Fruit fly (Drosophila melanogaster) whole organism, embryonic: ENCODE results near the gene wtrw.

ENCODE experiments used
- CG13296 ChIP-seq: fragments of 200-800 bp; sonication (Bioruptor generic); optimal IDR thresholded peaks from 3 replicates; lab custom pipeline; 2018; ENCODE audit warnings: missing biosample characterization, mild to moderate bottlenecking, missing genetic modification characterization
- CG13424 ChIP-seq: fragments of 200-800 bp; sonication (Bioruptor generic); optimal IDR thresholded peaks from 2 replicates; lab custom pipeline; 2019; ENCODE audit warnings: missing biosample characterization, mild to moderate bottlenecking, missing genetic modification characterization, moderate library complexity
- CG14441 ChIP-seq: fragments of 200-800 bp; sonication (Bioruptor generic); IDR thresholded peaks from 2 replicates; pipeline ENCODE4 v1.3.6; 2022; ENCODE audit warnings: missing biosample characterization, missing genetic modification characterization
- CG14667 ChIP-seq: fragments of 200-800 bp; sonication (Bioruptor generic); IDR thresholded peaks from 2 replicates; pipeline ENCODE4 v1.3.6; 2022; ENCODE audit warnings: missing biosample characterization, missing genetic modification characterization
- CG14965 ChIP-seq: fragments of 200-800 bp; sonication (Bioruptor generic); optimal IDR thresholded peaks from 2 replicates; lab custom pipeline; 2016; ENCODE audit warnings: missing biosample characterization, missing genetic modification characterization, borderline replicate concordance
- CG16863 ChIP-seq: fragments of 200-800 bp; sonication (Bioruptor generic); optimal IDR thresholded peaks from 3 replicates; lab custom pipeline; 2016; ENCODE audit warnings: missing biosample characterization, missing genetic modification characterization
- CG17829 ChIP-seq: fragments of 200-800 bp; optimal IDR thresholded peaks from 2 replicates; lab custom pipeline; 2019; ENCODE audit warnings: missing biosample characterization, mild to moderate bottlenecking, missing genetic modification characterization, moderate library complexity
- CG18262 ChIP-seq: fragments of 200-800 bp; optimal IDR thresholded peaks from 3 replicates; lab custom pipeline; 2019; ENCODE audit warnings: missing biosample characterization, mild to moderate bottlenecking, missing genetic modification characterization, moderate library complexity
- CG1832 ChIP-seq: fragments of 200-800 bp; sonication (Bioruptor generic); optimal IDR thresholded peaks from 2 replicates; lab custom pipeline; 2017; ENCODE audit warnings: missing biosample characterization, mild to moderate bottlenecking, missing genetic modification characterization, inconsistent platforms
- CG18599 ChIP-seq: fragments of 200-800 bp; sonication (Bioruptor generic); optimal IDR thresholded peaks from 3 replicates; lab custom pipeline; 2017; ENCODE audit warnings: missing biosample characterization, missing genetic modification characterization, mild to moderate bottlenecking, moderate library complexity, missing genetic modification reagents
- CG18619 ChIP-seq: fragments of 200-800 bp; sonication (Bioruptor generic); optimal IDR thresholded peaks from 3 replicates; lab custom pipeline; 2017; ENCODE audit warnings: missing biosample characterization, mild to moderate bottlenecking, missing genetic modification characterization
- CG18764 ChIP-seq: fragments of 200-800 bp; sonication (Bioruptor generic); optimal IDR thresholded peaks from 3 replicates; lab custom pipeline; 2016; ENCODE audit warnings: missing biosample characterization, missing genetic modification characterization
- CG3281 ChIP-seq: fragments of 200-800 bp; sonication (Bioruptor generic); optimal IDR thresholded peaks from 3 replicates; lab custom pipeline; 2017; ENCODE audit warnings: missing biosample characterization, mild to moderate bottlenecking, missing genetic modification characterization
- CG6765 ChIP-seq: fragments of 200-800 bp; sonication (Bioruptor generic); optimal IDR thresholded peaks from 3 replicates; lab custom pipeline; 2017; ENCODE audit warnings: missing biosample characterization, mild to moderate bottlenecking, missing genetic modification characterization
- CG7271 ChIP-seq: fragments of 200-800 bp; sonication (Bioruptor generic); optimal IDR thresholded peaks from 2 replicates; lab custom pipeline; 2018; ENCODE audit warnings: missing biosample characterization, mild to moderate bottlenecking, missing genetic modification characterization, moderate library complexity
- CG8281 ChIP-seq: fragments of 200-800 bp; sonication (Bioruptor generic); optimal IDR thresholded peaks from 2 replicates; lab custom pipeline; 2018; ENCODE audit warnings: missing biosample characterization, mild to moderate bottlenecking, missing genetic modification characterization, moderate library complexity
- CG9609 ChIP-seq: fragments of 200-800 bp; sonication (Bioruptor generic); optimal IDR thresholded peaks from 3 replicates; lab custom pipeline; 2016; ENCODE audit warnings: missing biosample characterization, missing genetic modification characterization
- CG9797 ChIP-seq: fragments of 200-800 bp; sonication (Bioruptor generic); optimal IDR thresholded peaks from 3 replicates; lab custom pipeline; 2018; ENCODE audit warnings: missing biosample characterization, mild to moderate bottlenecking, missing genetic modification characterization
- CG9932 ChIP-seq: fragments of 200-800 bp; sonication (Bioruptor generic); IDR thresholded peaks from 2 replicates; pipeline ENCODE4 v1.3.6; 2022; ENCODE audit warnings: missing biosample characterization, missing genetic modification characterization
- Dbx ChIP-seq: fragments of 200-800 bp; sonication (Bioruptor generic); IDR thresholded peaks from 3 replicates; pipeline ENCODE4 v1.3.6; 2022; ENCODE audit warnings: missing biosample characterization, missing genetic modification characterization
- Dip3 ChIP-seq: fragments of 200-800 bp; sonication (Bioruptor generic); optimal IDR thresholded peaks from 3 replicates; lab custom pipeline; 2016; ENCODE audit warnings: missing biosample characterization, missing genetic modification characterization
- Doc3 ChIP-seq: fragments of 200-800 bp; sonication (Bioruptor generic); IDR thresholded peaks from 3 replicates; pipeline ENCODE4 v1.3.6; 2022; ENCODE audit warnings: missing biosample characterization, missing genetic modification characterization; ENCODE audit not compliant: partially characterized antibody
- Fer1 ChIP-seq: fragments of 200-800 bp; sonication (Bioruptor generic); optimal IDR thresholded peaks from 2 replicates; lab custom pipeline; 2017; ENCODE audit warnings: missing biosample characterization, mild to moderate bottlenecking, missing genetic modification characterization
- Fer3 ChIP-seq: fragments of 200-800 bp; sonication (Bioruptor generic); optimal IDR thresholded peaks from 2 replicates; lab custom pipeline; 2018; ENCODE audit warnings: missing biosample characterization, mild to moderate bottlenecking, missing genetic modification characterization, moderate library complexity
- HLH54F ChIP-seq: fragments of 200-800 bp; sonication (Bioruptor generic); optimal IDR thresholded peaks from 3 replicates; lab custom pipeline; 2016; ENCODE audit warnings: missing biosample characterization, missing genetic modification characterization
- MBD-R2 ChIP-seq: fragments of 200-800 bp; sonication (Bioruptor generic); IDR thresholded peaks from 2 replicates; pipeline ENCODE4 v1.3.6; 2022; ENCODE audit warnings: missing biosample characterization, missing genetic modification characterization
- Med ChIP-seq: fragments of 200-800 bp; sonication (Bioruptor generic); peaks from one replicate; lab custom pipeline; 2016; ENCODE audit warnings: missing biosample characterization, missing genetic modification characterization, mild to moderate bottlenecking, inconsistent platforms, moderate library complexity
- Mes4 ChIP-seq: fragments of 200-800 bp; sonication (Bioruptor generic); optimal IDR thresholded peaks from 2 replicates; lab custom pipeline; 2016; ENCODE audit warnings: missing biosample characterization, missing genetic modification characterization
- NFAT ChIP-seq: fragments of 200-800 bp; sonication (Bioruptor generic); IDR thresholded peaks from 2 replicates; pipeline ENCODE4 v1.3.6; 2022; ENCODE audit warnings: missing biosample characterization, missing genetic modification characterization
- NK7.1 ChIP-seq: fragments of 200-800 bp; sonication (Bioruptor generic); optimal IDR thresholded peaks from 3 replicates; lab custom pipeline; 2016; ENCODE audit warnings: missing biosample characterization, missing genetic modification characterization
- Trl ChIP-seq, 3 experiments: fragments of >200 bp in 2 of 3; fragments of 200-800 bp in 1 of 3; sonication (Bioruptor generic) in 1 of 3; optimal IDR thresholded peaks; 2 replicates in 1 of 3; 3 replicates in 2 of 3; lab custom pipeline; 2016 to 2017; ENCODE audit warnings: missing biosample characterization in 1 of 3, missing genetic modification characterization in 1 of 3
- bigmax ChIP-seq: fragments of 200-800 bp; sonication (Bioruptor generic); optimal IDR thresholded peaks from 2 replicates; lab custom pipeline; 2018; ENCODE audit warnings: missing biosample characterization, mild to moderate bottlenecking, missing genetic modification characterization
- cas ChIP-seq: fragments of 200-800 bp; sonication (Bioruptor generic); IDR thresholded peaks from 2 replicates; pipeline ENCODE4 v1.3.6; 2022; ENCODE audit warnings: missing biosample characterization, missing genetic modification characterization
- caup ChIP-seq: fragments of 200-800 bp; sonication (Bioruptor generic); optimal IDR thresholded peaks from 3 replicates; lab custom pipeline; 2017; ENCODE audit warnings: missing biosample characterization, mild to moderate bottlenecking, missing genetic modification characterization, moderate library complexity; ENCODE audit not compliant: severe bottlenecking
- cwo ChIP-seq: fragments of 200-800 bp; sonication (Bioruptor generic); optimal IDR thresholded peaks from 3 replicates; lab custom pipeline; 2017; ENCODE audit warnings: missing biosample characterization, missing genetic modification characterization, mild to moderate bottlenecking, moderate library complexity, missing genetic modification reagents
- dm ChIP-seq: fragments of 200-800 bp; sonication (Bioruptor generic); optimal IDR thresholded peaks from 3 replicates; lab custom pipeline; 2016; ENCODE audit warnings: missing biosample characterization, missing genetic modification characterization
- h ChIP-seq: fragments of >200 bp; optimal IDR thresholded peaks from 2 replicates; lab custom pipeline; 2017
- lab ChIP-seq: fragments of 200-800 bp; sonication (Bioruptor generic); optimal IDR thresholded peaks from 3 replicates; lab custom pipeline; 2017; ENCODE audit warnings: missing biosample characterization, missing genetic modification characterization, mild to moderate bottlenecking, moderate library complexity, missing genetic modification reagents
- oc ChIP-seq: fragments of 200-800 bp; sonication (Bioruptor generic); optimal IDR thresholded peaks from 2 replicates; lab custom pipeline; 2018; ENCODE audit warnings: missing biosample characterization, mild to moderate bottlenecking, missing genetic modification characterization, moderate library complexity
- scrt ChIP-seq: fragments of 200-800 bp; sonication (Bioruptor generic); optimal IDR thresholded peaks from 2 replicates; lab custom pipeline; 2018; ENCODE audit warnings: missing biosample characterization, mild to moderate bottlenecking, missing genetic modification characterization, moderate library complexity
- shn ChIP-seq: fragments of 200-800 bp; sonication (Bioruptor generic); optimal IDR thresholded peaks from 3 replicates; lab custom pipeline; 2016; ENCODE audit warnings: missing biosample characterization, missing genetic modification characterization
- sisA ChIP-seq: fragments of 200-800 bp; sonication (Bioruptor generic); IDR thresholded peaks from 2 replicates; pipeline ENCODE4 v1.3.6; 2022; ENCODE audit warnings: missing biosample characterization, missing genetic modification characterization
- sna ChIP-seq: fragments of 200-800 bp; sonication (Bioruptor generic); IDR thresholded peaks from 2 replicates; pipeline ENCODE4 v1.3.6; 2022; ENCODE audit warnings: missing biosample characterization, missing genetic modification characterization; ENCODE audit not compliant: partially characterized antibody
- ssp ChIP-seq: fragments of 200-800 bp; sonication (Bioruptor generic); IDR thresholded peaks from 2 replicates; pipeline ENCODE4 v1.3.6; 2022; ENCODE audit warnings: missing biosample characterization, missing genetic modification characterization
- stc ChIP-seq: fragments of 200-800 bp; sonication (Bioruptor generic); IDR thresholded peaks from 2 replicates; pipeline ENCODE4 v1.3.6; 2022; ENCODE audit warnings: missing biosample characterization, missing genetic modification characterization
- stwl ChIP-seq: fragments of 200-800 bp; sonication (Bioruptor generic); optimal IDR thresholded peaks from 3 replicates; lab custom pipeline; 2018; ENCODE audit warnings: missing biosample characterization, mild to moderate bottlenecking, missing genetic modification characterization, moderate library complexity
- tin ChIP-seq: fragments of 200-800 bp; sonication (Bioruptor generic); optimal IDR thresholded peaks from 3 replicates; lab custom pipeline; 2016; ENCODE audit warnings: missing biosample characterization, missing genetic modification characterization
- toy ChIP-seq: fragments of 200-800 bp; sonication (Bioruptor generic); IDR thresholded peaks from 2 replicates; pipeline ENCODE4 v1.3.6; 2022; ENCODE audit warnings: missing biosample characterization, missing genetic modification characterization
- ttk ChIP-seq: fragments of 200-800 bp; sonication (Bioruptor generic); IDR thresholded peaks from 2 replicates; pipeline ENCODE4 v2.1.2; 2022; ENCODE audit warnings: missing biosample characterization, missing genetic modification characterization
- vvl ChIP-seq: fragments of 200-800 bp; sonication (Bioruptor generic); IDR thresholded peaks from 2 replicates; pipeline ENCODE4 v1.3.6; 2022; ENCODE audit warnings: missing biosample characterization, missing genetic modification characterization

Gene wtrw

DNA sequence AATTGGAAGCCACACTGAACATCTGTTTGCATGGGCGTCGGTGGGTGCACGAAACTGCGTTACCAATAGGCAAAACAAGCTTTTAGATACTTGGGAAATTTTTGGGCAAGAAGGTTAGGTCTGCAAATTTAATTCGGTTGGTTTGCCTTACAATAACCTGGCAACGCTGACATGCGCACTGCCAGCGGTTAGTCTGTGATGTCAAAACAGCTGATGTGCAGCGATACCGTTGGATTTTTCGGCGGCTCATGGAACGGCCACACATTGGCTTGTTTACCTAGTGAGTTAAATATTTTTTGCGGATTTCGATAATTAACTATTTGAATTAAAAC, 4.3 kb upstream of the wtrw start, which contains the start of gene ArgRS-m (continued):
- no peak for TF ChIP-seq Doc3 (GFP tag; lab: Robert Waterston, UW)
- peak; percentile 43 for TF ChIP-seq Fer3 (tag; lab: Kevin White, UChicago)
- TF ChIP-seq CG9932, result peak; percentile 84
- TF ChIP-seq CG3281, result peak; percentile 15
- TF ChIP-seq cwo (GFP tag; lab: Kevin White, UChicago), result peak; percentile 41
- TF ChIP-seq MBD-R2 (GFP tag; lab: Robert Waterston, UW), result peak; percentile 93
- TF ChIP-seq NFAT, result peak; percentile 77
- peak; percentile 52 for TF ChIP-seq shn
- TF ChIP-seq CG16863 (GFP tag; lab: Kevin White, UChicago), result peak; percentile 16
- peak; percentile 33 for TF ChIP-seq CG13296
- TF ChIP-seq stwl, result peak; percentile 76
- peak; percentile 53 for TF ChIP-seq Dip3
- TF ChIP-seq ssp (GFP tag; lab: Robert Waterston, UW), result 0 out of 2 replicates have a peak, but pooled peaks have one; percentile 26
- peak; percentile 69 for TF ChIP-seq HLH54F (GFP tag; lab: Kevin White, UChicago)
- TF ChIP-seq bigmax (GFP tag; lab: Kevin White, UChicago), result peak; percentile 88
- peak; percentile 44; the same call in 1 of the 2 replicates for TF ChIP-seq sna (GFP tag; lab: Robert Waterston, UW)
- TF ChIP-seq Fer1 (GFP tag; lab: Kevin White, UChicago), result peak; percentile 76
- TF ChIP-seq ttk (GFP tag; lab: Robert Waterston, UW), result no peak
- TF ChIP-seq Mes4 (GFP tag; lab: Kevin White, UChicago), result peak; percentile 29
- no peak for TF ChIP-seq Trl (optimal IDR thresholded peaks at IDR 0.05; lab: Kevin White, UChicago)
- TF ChIP-seq Trl (GFP tag; optimal IDR thresholded peaks at IDR 0.05; lab: Kevin White, UChicago), result peak; percentile 42
- peak; percentile 22 for TF ChIP-seq CG18262
- peak; percentile 6; the same call in 1 of the 2 replicates for TF ChIP-seq stc (GFP tag; lab: Robert Waterston, UW)
- TF ChIP-seq cas (GFP tag; lab: Robert Waterston, UW), result 0 out of 2 replicates have a peak, but pooled peaks have one; percentile 10
- no peak for TF ChIP-seq h (lab: Kevin White, UChicago)
- TF ChIP-seq oc, result no peak
- TF ChIP-seq dm, result peak; percentile 60
- TF ChIP-seq CG18619 (GFP tag; lab: Kevin White, UChicago), result peak; percentile 55
- peak; percentile 38 for TF ChIP-seq tin (GFP tag; lab: Kevin White, UChicago)
- no peak for TF ChIP-seq CG6765 (GFP tag; lab: Kevin White, UChicago)
- peak; percentile 16 for TF ChIP-seq NK7.1
- TF ChIP-seq CG14965, result no peak
- TF ChIP-seq caup (GFP tag; lab: Kevin White, UChicago), result peak; percentile 62
- TF ChIP-seq CG14667, result no peak
- peak; percentile 78 for TF ChIP-seq lab (GFP tag; lab: Kevin White, UChicago)
- TF ChIP-seq CG9609 (GFP tag; lab: Kevin White, UChicago), result peak; percentile 66
- no peak for TF ChIP-seq CG1832 (GFP tag; lab: Kevin White, UChicago)
- peak; percentile 42 for TF ChIP-seq CG18764 (GFP tag; lab: Kevin White, UChicago)
- peak; percentile 16; the same call in 1 of the 2 replicates for TF ChIP-seq CG14441 (GFP tag; lab: Robert Waterston, UW)
- peak; percentile 75 for TF ChIP-seq CG18599 (GFP tag; lab: Kevin White, UChicago)
- TF ChIP-seq Dbx (GFP tag; lab: Robert Waterston, UW), result peak; percentile 39; the same call in 1 of the 3 replicates
- peak; percentile 37 for TF ChIP-seq CG13424 (tag; lab: Kevin White, UChicago)
- TF ChIP-seq sisA (GFP tag; lab: Robert Waterston, UW), result peak; percentile 31; the same call in 1 of the 2 replicates
- 0 out of 2 replicates have a peak, but pooled peaks have one; percentile 5 for TF ChIP-seq toy (GFP tag; lab: Robert Waterston, UW)
- peak; percentile 45 for TF ChIP-seq CG17829
- TF ChIP-seq Med (GFP tag; lab: Kevin White, UChicago), result peak; percentile 95
- peak; percentile 85 for TF ChIP-seq CG9797 (GFP tag; lab: Kevin White, UChicago)
- no peak for TF ChIP-seq CG7271
- peak; percentile 4 for TF ChIP-seq scrt (GFP tag; lab: Kevin White, UChicago)
- TF ChIP-seq vvl (GFP tag; lab: Robert Waterston, UW), result peak; percentile 53; the same call in 1 of the 2 replicates
- TF ChIP-seq CG8281 (tag; lab: Kevin White, UChicago), result no peak
